Fruit fly (Drosophila melanogaster): ENCODE measurements around the gene CG1640.

The CG1640 gene

DNA sequence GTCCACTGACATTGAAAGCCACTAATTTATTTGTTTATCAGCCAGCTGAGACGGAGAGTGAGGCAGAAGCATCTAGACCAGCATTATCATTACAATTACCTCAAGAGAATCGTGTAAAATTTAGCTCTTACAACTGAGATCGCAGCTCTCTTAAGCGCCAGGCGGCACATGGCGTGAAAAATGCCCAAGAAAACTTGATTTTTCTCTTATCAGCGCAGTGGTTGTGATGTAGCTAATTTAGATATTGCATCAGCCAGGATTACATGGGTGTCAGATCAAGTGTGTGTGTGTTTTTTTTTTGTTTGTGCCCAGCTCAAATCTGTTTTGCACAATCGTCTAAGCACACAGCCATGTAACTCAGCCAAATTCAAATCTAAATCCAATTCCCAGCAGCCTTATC is 24.6 kb downstream of the CG1640 start:
- TF ChIP-seq fkh (GFP tag; optimal IDR thresholded peaks at IDR 0.05) (peak; percentile 5), CG6163 (GFP tag; IDR thresholded peaks at IDR 0.05) (0 out of 3 replicates have a peak, but pooled peaks have one; percentile 10), lz (GFP tag; optimal IDR thresholded peaks at IDR 0.05) (no peak)

DNA sequence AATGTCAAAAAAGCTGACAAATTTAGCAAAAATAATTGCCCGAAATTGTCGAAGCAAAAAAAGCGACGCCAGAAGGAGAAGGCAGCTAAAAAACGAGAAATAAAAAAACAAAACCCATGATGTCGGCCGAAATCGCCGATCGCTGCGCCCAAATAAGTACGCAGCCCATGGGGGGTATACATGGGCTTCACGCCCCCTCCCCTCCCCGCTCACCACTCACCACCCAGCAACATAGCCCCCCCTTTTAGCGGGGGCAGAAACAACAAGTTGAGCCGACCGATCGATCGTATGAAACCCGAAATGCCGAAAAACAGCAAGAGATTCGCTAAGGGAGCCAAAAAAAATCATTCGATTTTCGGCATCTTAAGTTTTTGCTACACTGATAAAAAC is 25.6 kb downstream of the CG1640 start:
- TF ChIP-seq Met (GFP tag; optimal IDR thresholded peaks at IDR 0.05) (no peak), salr (GFP tag; optimal IDR thresholded peaks at IDR 0.05) (no peak), CG15336 (GFP tag; IDR thresholded peaks at IDR 0.05) (no peak), eg (GFP tag; IDR thresholded peaks at IDR 0.05) (peak; percentile 62; the same call in 2 of the 3 replicates), CG6163 (GFP tag; IDR thresholded peaks at IDR 0.05) (peak; percentile 45; the same call in 1 of the 3 replicates), vri (GFP tag; optimal IDR thresholded peaks at IDR 0.05) (no peak), Sox15 (GFP tag; optimal IDR thresholded peaks at IDR 0.05) (no peak), CG6808 (GFP tag; optimal IDR thresholded peaks at IDR 0.05) (no peak), CG32006 (GFP tag; optimal IDR thresholded peaks at IDR 0.05) (no peak), CG6792 (GFP tag; optimal IDR thresholded peaks at IDR 0.05) (no peak), lz (GFP tag; optimal IDR thresholded peaks at IDR 0.05) (no peak), OdsH (GFP tag; optimal IDR thresholded peaks at IDR 0.05) (no peak), CG11294 (GFP tag; IDR thresholded peaks at IDR 0.05) (no peak), CG6854 (GFP tag; optimal IDR thresholded peaks at IDR 0.05) (peak; percentile 100), topi (GFP tag; optimal IDR thresholded peaks at IDR 0.05) (no peak), achi (GFP tag; optimal IDR thresholded peaks at IDR 0.05) (no peak), Ets96B (tag; optimal IDR thresholded peaks at IDR 0.05) (no peak), CG11902 (GFP tag; optimal IDR thresholded peaks at IDR 0.05) (no peak), CG9139 (GFP tag; optimal IDR thresholded peaks at IDR 0.05) (no peak), CG10669 (GFP tag; optimal IDR thresholded peaks at IDR 0.05) (no peak), CG8119 (GFP tag; IDR thresholded peaks at IDR 0.05) (no peak), CG10631 (GFP tag; optimal IDR thresholded peaks at IDR 0.05) (no peak), Sox14 (GFP tag; optimal IDR thresholded peaks at IDR 0.05) (no peak), fd85E (GFP tag; optimal IDR thresholded peaks at IDR 0.05) (no peak), Gug (GFP tag; IDR thresholded peaks at IDR 0.05) (no peak), Hr38 (GFP tag; optimal IDR thresholded peaks at IDR 0.05) (no peak), Ets21C (GFP tag; optimal IDR thresholded peaks at IDR 0.05) (no peak), CG1621 (tag; optimal IDR thresholded peaks at IDR 0.05) (no peak), Smox (GFP tag; optimal IDR thresholded peaks at IDR 0.05) (no peak), CG34406 (GFP tag; optimal IDR thresholded peaks at IDR 0.05) (no peak), Eip78C (GFP tag) (no peak), dac (GFP tag; optimal IDR thresholded peaks at IDR 0.05) (no peak), CG11762 (GFP tag; optimal IDR thresholded peaks at IDR 0.05; ENCODE audit: insufficient read depth) (no peak), fkh (GFP tag; optimal IDR thresholded peaks at IDR 0.05) (peak; percentile 39)

DNA sequence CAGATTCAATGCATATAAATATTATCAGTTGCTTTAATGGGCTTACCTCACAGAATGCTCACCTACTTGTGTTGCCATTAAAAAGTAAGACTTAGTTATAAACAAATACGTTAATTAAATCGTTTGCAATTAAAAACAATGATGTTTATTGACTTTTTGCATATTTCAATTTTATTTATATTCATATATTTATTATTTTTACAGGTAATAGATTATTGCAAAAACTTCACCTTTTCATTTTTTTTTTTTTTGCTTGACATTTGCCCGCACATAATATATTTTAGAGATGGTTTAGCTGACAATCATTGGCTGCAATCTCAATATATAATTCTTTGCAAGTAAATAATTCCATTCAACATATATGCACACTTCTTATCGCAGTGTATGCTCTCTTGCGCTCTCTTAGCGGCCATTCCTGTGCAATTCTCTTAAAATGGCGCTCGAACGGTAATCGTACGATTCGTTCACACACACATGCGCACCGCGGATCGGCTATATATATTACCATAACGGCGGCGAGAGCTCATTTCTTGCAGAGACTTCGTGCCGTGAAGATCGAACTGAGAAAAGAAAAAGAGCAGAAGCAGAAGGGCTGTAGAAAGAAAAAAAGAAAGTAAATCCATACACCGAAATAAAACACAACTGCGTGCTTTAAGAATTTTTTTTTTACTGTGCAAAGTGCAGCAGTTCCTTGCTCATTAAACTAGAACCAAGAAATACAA is 26.1 kb downstream of the CG1640 start, which contains the start of gene Bcat:
Gene Bcat, plus strand, starts transcription at position 522 of the 722 bp plus-strand sequence.
- TF ChIP-seq topi (GFP tag; optimal IDR thresholded peaks at IDR 0.05) (peak; percentile 66), Hr4 (GFP tag; optimal IDR thresholded peaks at IDR 0.05) (peak; percentile 65), Eip93F (GFP tag; optimal IDR thresholded peaks at IDR 0.05) (no peak), fd85E (GFP tag; optimal IDR thresholded peaks at IDR 0.05) (no peak), CG10631 (GFP tag; optimal IDR thresholded peaks at IDR 0.05) (peak; percentile 67), CG8632 (GFP tag; optimal IDR thresholded peaks at IDR 0.05) (peak; percentile 66), CG7368 (GFP tag; optimal IDR thresholded peaks at IDR 0.05) (peak; percentile 46), dsx (GFP tag; optimal IDR thresholded peaks at IDR 0.05; ENCODE audit: poor library complexity, severe bottlenecking) (peak; percentile 26), CG15336 (GFP tag; IDR thresholded peaks at IDR 0.05) (peak; percentile 38; the same call in 1 of the 2 replicates), Ets21C (GFP tag; optimal IDR thresholded peaks at IDR 0.05) (peak; percentile 47), eg (GFP tag; IDR thresholded peaks at IDR 0.05) (peak; percentile 53; the same call in 2 of the 3 replicates), Blimp-1 (GFP tag; optimal IDR thresholded peaks at IDR 0.05) (peak; percentile 57), Sox15 (GFP tag; optimal IDR thresholded peaks at IDR 0.05) (peak; percentile 72), CG6163 (GFP tag; IDR thresholded peaks at IDR 0.05) (0 out of 3 replicates have a peak, but pooled peaks have one; percentile 49), CG3032 (tag; optimal IDR thresholded peaks at IDR 0.05) (peak; percentile 12), salr (GFP tag; optimal IDR thresholded peaks at IDR 0.05) (peak in 1 of 2 experiments; percentile 70), pdm3 (GFP tag; optimal IDR thresholded peaks at IDR 0.05) (peak; percentile 64), CG3919 (GFP tag; optimal IDR thresholded peaks at IDR 0.05) (peak; percentile 55), vri (GFP tag; optimal IDR thresholded peaks at IDR 0.05) (peak; percentile 49), acj6 (GFP tag; optimal IDR thresholded peaks at IDR 0.05) (peak; percentile 66), CG9139 (GFP tag; optimal IDR thresholded peaks at IDR 0.05) (no peak), Met (GFP tag; optimal IDR thresholded peaks at IDR 0.05) (peak; percentile 72), Lpt (GFP tag; optimal IDR thresholded peaks at IDR 0.05) (no peak), CG10669 (GFP tag; optimal IDR thresholded peaks at IDR 0.05) (peak; percentile 43), CG11294 (GFP tag; IDR thresholded peaks at IDR 0.05) (peak; percentile 22; the same call in 1 of the 2 replicates), CG8319 (GFP tag; optimal IDR thresholded peaks at IDR 0.05) (peak; percentile 25), CG1621 (tag; optimal IDR thresholded peaks at IDR 0.05) (peak; percentile 14)
